Worm (Caenorhabditis elegans): ENCODE data around the gene sre-43.

- TF ChIP-seq sma-9 (GFP tag; optimal IDR thresholded peaks at IDR 0.05), result no peak
- TF ChIP-seq sma-9 (tag; optimal IDR thresholded peaks at IDR 0.05), result no peak
- TF ChIP-seq blmp-1 (tag; optimal IDR thresholded peaks at IDR 0.05; ENCODE audit: insufficient read depth), result no peak
- TF ChIP-seq snpc-4 (tag; optimal IDR thresholded peaks at IDR 0.05), result no peak
- TF ChIP-seq Y55F3AM.14 (GFP tag; optimal IDR thresholded peaks at IDR 0.05), result no peak
These were observed 29.1 kb upstream of the sre-43 start for ce11 chrII:13997989-13998388.
